Worm (Caenorhabditis elegans) whole organism, mixed stage, embryonic: ENCODE measurements around the gene F13D12.10.

ENCODE experiments used
- ces-1 ChIP-seq: fragments of 150-350 bp; optimal IDR thresholded peaks from 2 replicates; lab custom pipeline; 2014; ENCODE audit warnings: missing biosample characterization, missing genetic modification reagents, missing genetic modification characterization
- lin-13 ChIP-seq: fragments of 150-350 bp; optimal IDR thresholded peaks from 2 replicates; lab custom pipeline; 2014; ENCODE audit warnings: missing biosample characterization, missing genetic modification characterization
- lsy-2 ChIP-seq: fragments of 150-350 bp; optimal IDR thresholded peaks from 2 replicates; lab custom pipeline; 2014; ENCODE audit warnings: missing biosample characterization, missing genetic modification characterization
- nhr-237 ChIP-seq: fragments of 150-350 bp; optimal IDR thresholded peaks from 2 replicates; lab custom pipeline; 2014; ENCODE audit warnings: missing biosample characterization, missing genetic modification characterization
- pha-4 ChIP-seq: fragments of 150-350 bp; optimal IDR thresholded peaks from 2 replicates; lab custom pipeline; 2018; ENCODE audit warnings: missing biosample characterization, missing genetic modification reagents, missing genetic modification characterization
- unc-62 ChIP-seq: fragments of 150-350 bp; optimal IDR thresholded peaks from 2 replicates; lab custom pipeline; 2014; ENCODE audit warnings: missing biosample characterization, missing genetic modification reagents, missing genetic modification characterization
- ztf-11 ChIP-seq: fragments of 150-350 bp; optimal IDR thresholded peaks from 2 replicates; lab custom pipeline; 2014; ENCODE audit warnings: missing biosample characterization, missing genetic modification characterization

DNA sequence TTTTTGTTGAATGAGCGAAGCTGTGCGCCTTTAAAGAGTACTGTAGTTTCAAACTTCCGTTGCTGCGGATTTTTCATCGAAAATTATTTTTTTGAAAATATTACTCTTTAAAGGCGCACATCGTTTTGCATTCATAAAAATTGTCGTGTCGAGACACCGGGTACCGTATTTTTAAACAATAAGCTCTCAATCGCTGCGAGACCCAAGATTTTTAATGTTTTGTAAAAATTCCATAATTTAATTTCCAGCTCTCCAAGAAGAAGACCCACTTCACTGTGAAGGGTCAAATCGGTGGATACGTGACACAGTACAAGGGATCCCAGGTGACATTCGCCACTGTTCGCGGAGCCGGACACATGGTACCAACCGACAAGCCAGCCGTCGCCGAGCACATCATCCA lies 28.7 kb downstream of the F13D12.10 start:
- no peak for TF ChIP-seq pha-4
- TF ChIP-seq ces-1: peak; percentile 11
- TF ChIP-seq lsy-2 (tag; lab: Kevin White, UChicago): no peak
- TF ChIP-seq unc-62 (GFP tag; lab: Kevin White, UChicago): no peak
- no peak for TF ChIP-seq ztf-11
- TF ChIP-seq nhr-237 (tag; lab: Kevin White, UChicago): no peak
- TF ChIP-seq lin-13: no peak
